Worm (Caenorhabditis elegans) whole organism, L1 larva: Measurements from ENCODE around the gene F09E10.7.

Experiments used
- C04F5.9 ChIP-seq: sonication (generic microtip); optimal IDR thresholded peaks from 2 replicates; lab custom pipeline; 2016; ENCODE audit warnings: missing genetic modification characterization, missing compliant biosample characterization
- Y116A8C.19 ChIP-seq: sonication (generic microtip); optimal IDR thresholded peaks from 2 replicates; lab custom pipeline; 2016; ENCODE audit warnings: missing compliant biosample characterization, missing genetic modification characterization, borderline replicate concordance
- alr-1 ChIP-seq: fragments of 200-800 bp; sonication (Bioruptor generic); optimal IDR thresholded peaks from 2 replicates; lab custom pipeline; 2018; ENCODE audit warnings: borderline replicate concordance, mild to moderate bottlenecking, missing genetic modification characterization, missing compliant biosample characterization
- ama-1 ChIP-seq: fragments of 150-350 bp; optimal IDR thresholded peaks from 2 replicates; lab custom pipeline; 2014
- ceh-8 ChIP-seq: fragments of 200-800 bp; sonication (Bioruptor generic); optimal IDR thresholded peaks from 2 replicates; lab custom pipeline; 2018; ENCODE audit warnings: mild to moderate bottlenecking, missing genetic modification characterization, moderate library complexity, missing compliant biosample characterization
- ceh-88 ChIP-seq: fragments of 200-800 bp; sonication (Bioruptor generic); IDR thresholded peaks from 2 replicates; pipeline ENCODE4 v1.3.6; 2022; ENCODE audit warnings: missing genetic modification characterization, missing compliant biosample characterization
- dsc-1 ChIP-seq: sonication (generic microtip); optimal IDR thresholded peaks from 2 replicates; lab custom pipeline; 2016; ENCODE audit warnings: mild to moderate bottlenecking, missing genetic modification characterization, missing compliant biosample characterization
- efl-3 ChIP-seq: fragments of 200-800 bp; sonication (Bioruptor generic); optimal IDR thresholded peaks from 2 replicates; lab custom pipeline; 2018; ENCODE audit warnings: mild to moderate bottlenecking, missing genetic modification characterization, missing compliant biosample characterization
- egl-13 ChIP-seq: sonication (generic microtip); optimal IDR thresholded peaks from 2 replicates; lab custom pipeline; 2016; ENCODE audit warnings: missing genotype, missing genetic modification reagents, missing genetic modification characterization, missing compliant biosample characterization
- elt-3 ChIP-seq, 6 experiments: fragments of 150-350 bp in 1 of 6; sonication (generic microtip); optimal IDR thresholded peaks; 2 replicates each; lab custom pipeline; 2017 to 2018; ENCODE audit warnings: missing biosample characterization in 6 of 6, missing genetic modification characterization in 6 of 6, inconsistent platforms in 1 of 6
- ets-5 ChIP-seq: fragments of 200-800 bp; sonication (Bioruptor generic); IDR thresholded peaks from 2 replicates; pipeline ENCODE4 v1.3.6; 2022; ENCODE audit warnings: missing genetic modification characterization, missing compliant biosample characterization
- fos-1 ChIP-seq: fragments of 150-350 bp; optimal IDR thresholded peaks from 2 replicates; lab custom pipeline; 2014; ENCODE audit warnings: missing biosample characterization, missing genetic modification characterization
- grh-1 ChIP-seq: fragments of 200-800 bp; sonication (Bioruptor generic); IDR thresholded peaks from 2 replicates; pipeline ENCODE4 v1.3.6; 2022; ENCODE audit warnings: missing genetic modification reagents, missing genetic modification characterization, missing compliant biosample characterization
- hlh-17 ChIP-seq: fragments of 200-800 bp; sonication (Bioruptor generic); optimal IDR thresholded peaks from 2 replicates; lab custom pipeline; 2018; ENCODE audit warnings: missing genetic modification characterization, mild to moderate bottlenecking, missing compliant biosample characterization, moderate library complexity, borderline replicate concordance
- hlh-4 ChIP-seq: sonication (generic microtip); optimal IDR thresholded peaks from 2 replicates; lab custom pipeline; 2016; ENCODE audit warnings: mild to moderate bottlenecking, missing genetic modification characterization, missing compliant biosample characterization
- hpl-2 ChIP-seq: fragments of 150-350 bp; optimal IDR thresholded peaks from 2 replicates; lab custom pipeline; 2014; ENCODE audit warnings: missing biosample characterization, missing genetic modification reagents, missing genetic modification characterization
- irx-1 ChIP-seq: sonication (generic microtip); optimal IDR thresholded peaks from 2 replicates; lab custom pipeline; 2016; ENCODE audit warnings: missing genetic modification characterization, missing compliant biosample characterization
- isw-1 ChIP-seq: fragments of 200-800 bp; sonication (Bioruptor generic); IDR thresholded peaks from 2 replicates; pipeline ENCODE4 v1.3.6; 2022; ENCODE audit warnings: missing genetic modification characterization, missing compliant biosample characterization
- jun-1 ChIP-seq: fragments of 150-350 bp; optimal IDR thresholded peaks from 2 replicates; lab custom pipeline; 2014; ENCODE audit warnings: missing biosample characterization, missing genetic modification reagents, missing genetic modification characterization
- lin-13 ChIP-seq: fragments of 150-350 bp; optimal IDR thresholded peaks from 2 replicates; lab custom pipeline; 2014; ENCODE audit warnings: missing biosample characterization, missing genetic modification reagents, missing genetic modification characterization
- lin-14 ChIP-seq: fragments of 200-800 bp; sonication (Bioruptor generic); optimal IDR thresholded peaks from 2 replicates; lab custom pipeline; 2018; ENCODE audit warnings: mild to moderate bottlenecking, missing genetic modification characterization, moderate library complexity, missing compliant biosample characterization
- lin-15B ChIP-seq: fragments of 150-350 bp; sonication (generic microtip); optimal IDR thresholded peaks from 3 replicates; lab custom pipeline; 2014; ENCODE audit warnings: missing biosample characterization, missing genetic modification characterization
- mab-9 ChIP-seq: fragments of 200-800 bp; sonication (Bioruptor generic); IDR thresholded peaks from 2 replicates; pipeline ENCODE4 v1.3.6; 2022; ENCODE audit warnings: missing genetic modification reagents, missing genetic modification characterization, missing compliant biosample characterization
- nhr-12 ChIP-seq: sonication (generic microtip); optimal IDR thresholded peaks from 2 replicates; lab custom pipeline; 2017; ENCODE audit warnings: missing biosample characterization, missing genetic modification characterization
- nhr-19 ChIP-seq: fragments of 200-800 bp; sonication (Bioruptor generic); conservative IDR thresholded peaks from 2 replicates; pipeline ENCODE4 v1.3.6; 2022; ENCODE audit warnings: missing genetic modification characterization, missing compliant biosample characterization
- nhr-20 ChIP-seq: sonication (generic microtip); optimal IDR thresholded peaks from 2 replicates; lab custom pipeline; 2016; ENCODE audit warnings: mild to moderate bottlenecking, missing genetic modification characterization, missing compliant biosample characterization
- nhr-47 ChIP-seq: sonication (generic microtip); optimal IDR thresholded peaks from 2 replicates; lab custom pipeline; 2016; ENCODE audit warnings: mild to moderate bottlenecking, missing genetic modification characterization, moderate library complexity, missing compliant biosample characterization
- nhr-71 ChIP-seq: sonication (generic microtip); optimal IDR thresholded peaks from 2 replicates; lab custom pipeline; 2016; ENCODE audit warnings: mild to moderate bottlenecking, missing genetic modification characterization, moderate library complexity, missing compliant biosample characterization
- nhr-84 ChIP-seq: sonication (generic microtip); optimal IDR thresholded peaks from 2 replicates; lab custom pipeline; 2017; ENCODE audit warnings: missing biosample characterization, missing genetic modification characterization
- nhr-85 ChIP-seq: sonication (generic microtip); peaks from one replicate; lab custom pipeline; 2016; ENCODE audit warnings: missing genetic modification characterization, inconsistent platforms, missing compliant biosample characterization
- nhr-90 ChIP-seq: sonication (generic microtip); optimal IDR thresholded peaks from 2 replicates; lab custom pipeline; 2016; ENCODE audit warnings: mild to moderate bottlenecking, missing genetic modification characterization, missing compliant biosample characterization; ENCODE audit not compliant: poor library complexity
- pag-3 ChIP-seq: sonication (generic microtip); optimal IDR thresholded peaks from 2 replicates; lab custom pipeline; 2017; ENCODE audit warnings: missing genetic modification characterization, mild to moderate bottlenecking, missing compliant biosample characterization, antibody characterized with exemption, borderline replicate concordance; ENCODE audit not compliant: insufficient read depth
- pqm-1 ChIP-seq: sonication (generic microtip); optimal IDR thresholded peaks from 3 replicates; lab custom pipeline; 2017; ENCODE audit warnings: missing biosample characterization, missing genetic modification characterization
- rnt-1 ChIP-seq: sonication (generic microtip); optimal IDR thresholded peaks from 2 replicates; lab custom pipeline; 2016; ENCODE audit warnings: mild to moderate bottlenecking, missing genetic modification characterization, moderate library complexity, missing compliant biosample characterization
- skn-1 ChIP-seq: fragments of 150-350 bp; optimal IDR thresholded peaks from 2 replicates; lab custom pipeline; 2014; ENCODE audit warnings: missing biosample characterization, missing genetic modification characterization
- sptf-1 ChIP-seq: fragments of 150-350 bp; optimal IDR thresholded peaks from 2 replicates; lab custom pipeline; 2014; ENCODE audit warnings: missing biosample characterization, missing genetic modification characterization
- swsn-7 ChIP-seq: sonication (generic microtip); optimal IDR thresholded peaks from 2 replicates; lab custom pipeline; 2016; ENCODE audit warnings: missing genetic modification characterization, missing compliant biosample characterization
- tbx-2 ChIP-seq: sonication (generic microtip); optimal IDR thresholded peaks from 2 replicates; lab custom pipeline; 2016; ENCODE audit warnings: missing genetic modification characterization, missing compliant biosample characterization
- tlp-1 ChIP-seq: fragments of 150-350 bp; optimal IDR thresholded peaks from 2 replicates; lab custom pipeline; 2014; ENCODE audit warnings: missing biosample characterization, missing genetic modification characterization
- unc-86 ChIP-seq: sonication (generic microtip); optimal IDR thresholded peaks from 2 replicates; lab custom pipeline; 2016; ENCODE audit warnings: missing genetic modification characterization, missing compliant biosample characterization
- zip-4 ChIP-seq: fragments of 200-800 bp; sonication (Bioruptor generic); optimal IDR thresholded peaks from 2 replicates; lab custom pipeline; 2018; ENCODE audit warnings: mild to moderate bottlenecking, missing genetic modification characterization, moderate library complexity, missing compliant biosample characterization
- ztf-4 ChIP-seq: fragments of 150-350 bp; optimal IDR thresholded peaks from 2 replicates; lab custom pipeline; 2014; ENCODE audit warnings: missing biosample characterization, missing genetic modification characterization

F09E10.7 gene

DNA sequence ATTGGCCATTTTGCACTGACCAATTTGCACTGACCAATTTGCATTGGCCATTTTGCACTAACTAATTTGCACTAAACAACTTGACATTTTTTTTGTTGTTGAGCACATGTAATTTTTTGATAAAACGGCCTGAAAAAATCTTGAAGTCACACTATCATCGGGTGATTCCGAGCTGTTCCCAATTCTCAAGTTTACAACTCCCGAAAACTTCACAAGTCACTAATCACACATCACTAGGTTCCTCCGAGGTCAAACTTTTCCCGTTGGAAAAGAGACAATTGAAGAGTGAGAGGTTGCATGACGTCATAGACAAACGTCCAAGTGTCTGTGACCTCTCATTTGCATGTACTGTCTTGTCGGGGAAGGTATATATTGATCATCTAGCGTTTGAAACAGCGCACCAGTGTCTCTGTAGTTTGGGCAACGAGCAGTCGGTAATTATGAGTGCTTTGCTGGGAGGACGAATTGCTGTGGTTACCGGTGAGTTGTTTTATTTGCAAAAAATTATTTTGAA is 15.5 kb downstream of the F09E10.7 start, which contains the start of the genes D1005.10 and dhs-25 (continued):
- TF ChIP-seq ama-1 (lab: Kevin White, UChicago) (peak; percentile 48), pag-3 (tag; lab: Kevin White, UChicago) (no peak), efl-3 (no peak), alr-1 (tag; lab: Kevin White, UChicago) (no peak), isw-1 (GFP tag; lab: Robert Waterston, UW) (peak; percentile 37), nhr-20 (tag; lab: Kevin White, UChicago) (peak; percentile 96), jun-1 (peak; percentile 61), swsn-7 (tag; lab: Kevin White, UChicago) (peak; percentile 74), lin-15B (tag; lab: Kevin White, UChicago) (no peak), pqm-1 (tag; lab: Kevin White, UChicago) (no peak), grh-1 (GFP tag; lab: Robert Waterston, UW) (peak; percentile 56), rnt-1 (tag; lab: Kevin White, UChicago) (peak; percentile 83), irx-1 (tag; lab: Kevin White, UChicago) (peak; percentile 72), nhr-12 (tag; lab: Kevin White, UChicago) (no peak), lin-14 (GFP tag; lab: Kevin White, UChicago) (peak; percentile 92), unc-86 (tag; lab: Kevin White, UChicago) (no peak), lin-13 (GFP tag; lab: Kevin White, UChicago) (no peak), nhr-19 (GFP tag; lab: Robert Waterston, UW) (peak; percentile 85), nhr-90 (tag; lab: Kevin White, UChicago) (peak; percentile 87), nhr-71 (peak; percentile 95), hlh-17 (GFP tag; lab: Kevin White, UChicago) (no peak), sptf-1 (no peak), ceh-8 (GFP tag; lab: Kevin White, UChicago) (no peak), egl-13 (tag; lab: Kevin White, UChicago) (no peak), nhr-84 (no peak), elt-3 (tag; optimal IDR thresholded peaks at IDR 0.05; lab: Kevin White, UChicago) (peak in 2 of 6 experiments; percentile 67 to 82), tlp-1 (tag; lab: Kevin White, UChicago) (no peak), tbx-2 (tag; lab: Kevin White, UChicago) (peak; percentile 85), skn-1 (tag; lab: Kevin White, UChicago) (peak; percentile 80), Y116A8C.19 (tag; lab: Kevin White, UChicago) (no peak), ceh-88 (GFP tag; lab: Robert Waterston, UW) (no peak)

DNA sequence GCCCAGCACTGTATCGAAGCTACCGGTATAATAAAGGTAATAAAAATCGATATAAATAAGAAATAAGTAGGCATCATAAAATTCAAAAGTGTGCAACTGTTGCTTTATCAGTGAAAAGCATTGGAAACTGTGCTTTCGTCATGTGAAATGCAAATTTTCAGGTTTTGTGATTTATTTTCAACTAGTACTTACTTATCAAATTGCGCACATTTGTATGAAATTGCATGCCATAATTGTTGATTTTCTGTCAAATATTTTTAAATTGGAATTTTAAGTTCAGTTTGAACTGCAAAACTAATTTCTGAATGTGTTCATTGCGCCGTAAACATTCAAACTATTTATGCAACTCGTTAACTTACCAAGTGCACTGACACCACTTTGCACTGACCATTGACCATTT is 15.9 kb downstream of the F09E10.7 start, which contains the start of gene D1005.4:
Gene D1005.4 (minus strand): TSS at position 101 of the 400 bp plus-strand sequence.
- TF ChIP-seq ets-5 (GFP tag; lab: Robert Waterston, UW) (no peak), nhr-12 (tag; lab: Kevin White, UChicago) (no peak), mab-9 (GFP tag; lab: Robert Waterston, UW) (no peak), pag-3 (tag; lab: Kevin White, UChicago) (no peak), zip-4 (GFP tag; lab: Kevin White, UChicago) (no peak), dsc-1 (tag; lab: Kevin White, UChicago) (no peak), C04F5.9 (tag; lab: Kevin White, UChicago) (no peak), fos-1 (tag; lab: Kevin White, UChicago) (no peak), nhr-85 (no peak), tbx-2 (tag; lab: Kevin White, UChicago) (no peak), hpl-2 (no peak), hlh-4 (tag; lab: Kevin White, UChicago) (no peak), nhr-47 (tag; lab: Kevin White, UChicago) (no peak), swsn-7 (tag; lab: Kevin White, UChicago) (no peak), ztf-4 (no peak)
